Fruit fly (Drosophila melanogaster): ENCODE results near the gene RpL40.

DNA sequence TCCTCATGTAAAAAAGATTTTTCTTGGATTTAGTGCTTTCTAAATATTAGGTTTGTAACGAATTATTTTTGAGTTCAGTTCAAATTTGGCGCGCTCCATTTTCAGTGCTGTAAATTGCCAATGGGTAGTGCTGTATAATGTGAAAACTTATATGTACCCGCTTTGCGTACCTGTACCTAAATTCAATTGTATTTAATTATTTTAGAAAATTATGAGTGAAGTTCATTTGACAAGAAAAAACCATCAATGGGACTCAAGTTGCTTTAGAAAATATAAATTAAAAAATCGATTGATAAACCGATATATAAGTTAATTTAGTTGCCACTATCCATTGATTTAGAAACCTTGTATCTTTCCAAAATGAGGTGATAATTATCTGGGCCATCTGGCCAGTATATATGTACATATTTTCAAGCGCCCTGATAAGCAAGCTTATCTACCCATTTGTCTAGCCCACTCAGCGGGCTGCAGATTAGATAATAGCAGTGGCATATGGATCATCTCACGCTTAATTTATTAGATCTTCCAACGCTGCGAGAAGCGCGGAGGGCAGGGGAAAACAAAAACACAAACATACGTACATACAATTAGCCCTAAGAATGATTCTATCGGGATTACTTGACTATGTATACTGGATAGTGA lies 3.2 kb upstream of the RpL40 start:
- TF ChIP-seq CG11617 (GFP tag; optimal IDR thresholded peaks at IDR 0.05) (no peak), toe (GFP tag; optimal IDR thresholded peaks at IDR 0.05) (peak; percentile 29), Mnt (GFP tag; optimal IDR thresholded peaks at IDR 0.05) (peak; percentile 56), CG7101 (tag; optimal IDR thresholded peaks at IDR 0.05) (peak; percentile 64)
